Worm (Caenorhabditis elegans) whole organism, young adult: Measurements from ENCODE around the gene nhr-38.
A peak's percentile ranks its signal among the peaks of the same experiment; 100 is the strongest.

Experiments used
- B0336.3 ChIP-seq: fragments of 200-800 bp; sonication (Bioruptor generic); IDR thresholded peaks from 2 replicates; pipeline ENCODE4 v1.3.6; 2022; ENCODE audit warnings: missing genetic modification characterization, missing compliant biosample characterization
- C17E4.6 ChIP-seq: fragments of 200-800 bp; sonication (Bioruptor generic); IDR thresholded peaks from 2 replicates; pipeline ENCODE4 v1.3.6; 2022; ENCODE audit warnings: missing genetic modification reagents, missing genetic modification characterization, missing compliant biosample characterization
- D2030.7 ChIP-seq: fragments of 200-800 bp; sonication (Bioruptor generic); IDR thresholded peaks from 2 replicates; pipeline ENCODE4 v1.3.6; 2022; ENCODE audit warnings: missing genetic modification reagents, missing genetic modification characterization, missing compliant biosample characterization
- F22D6.2 ChIP-seq: sonication (generic microtip); optimal IDR thresholded peaks from 2 replicates; lab custom pipeline; 2016; ENCODE audit warnings: mild to moderate bottlenecking, missing genetic modification characterization, missing compliant biosample characterization
- F23B12.7 ChIP-seq: sonication (generic microtip); optimal IDR thresholded peaks from 2 replicates; lab custom pipeline; 2017; ENCODE audit warnings: missing genetic modification characterization, mild to moderate bottlenecking, missing compliant biosample characterization, antibody characterized with exemption, moderate library complexity; ENCODE audit not compliant: insufficient read depth
- F33H1.4 ChIP-seq: fragments of 200-800 bp; sonication (Bioruptor generic); IDR thresholded peaks from 2 replicates; pipeline ENCODE4 v1.3.6; 2022; ENCODE audit warnings: missing genetic modification reagents, missing genetic modification characterization, missing compliant biosample characterization
- F37B4.10 ChIP-seq: fragments of 200-800 bp; sonication (Bioruptor generic); IDR thresholded peaks from 2 replicates; pipeline ENCODE4 v1.3.6; 2022; ENCODE audit warnings: missing genetic modification characterization, missing compliant biosample characterization
- F57A8.1 ChIP-seq: fragments of 200-800 bp; sonication (Bioruptor generic); optimal IDR thresholded peaks from 2 replicates; lab custom pipeline; 2018; ENCODE audit warnings: mild to moderate bottlenecking, missing genetic modification characterization, moderate library complexity, missing compliant biosample characterization
- Y56A3A.18 ChIP-seq: fragments of 200-800 bp; sonication (Bioruptor generic); IDR thresholded peaks from 2 replicates; pipeline ENCODE4 v1.3.6; 2022; ENCODE audit warnings: missing genetic modification reagents, missing genetic modification characterization, missing compliant biosample characterization
- ZK185.1 ChIP-seq: sonication (generic microtip); optimal IDR thresholded peaks from 2 replicates; lab custom pipeline; 2016; ENCODE audit warnings: mild to moderate bottlenecking, missing genetic modification characterization, missing compliant biosample characterization; ENCODE audit not compliant: poor library complexity, severe bottlenecking
- attf-5 ChIP-seq: fragments of 200-800 bp; sonication (Bioruptor generic); optimal IDR thresholded peaks from 2 replicates; lab custom pipeline; 2018; ENCODE audit warnings: mild to moderate bottlenecking, missing genetic modification characterization, missing compliant biosample characterization
- attf-6 ChIP-seq: fragments of 200-800 bp; sonication (Bioruptor generic); IDR thresholded peaks from 2 replicates; pipeline ENCODE4 v1.3.6; 2022; ENCODE audit warnings: missing genetic modification reagents, missing genetic modification characterization, missing compliant biosample characterization
- cebp-1 ChIP-seq, 2 experiments: fragments of 200-800 bp in 1 of 2; sonication (Bioruptor generic) in 1 of 2; sonication (generic microtip) in 1 of 2; IDR thresholded peaks in 1 of 2; optimal IDR thresholded peaks in 1 of 2; 2 replicates each; pipeline versions ENCODE4 v1.3.6 to Lab custom; 2017 to 2022; ENCODE audit warnings: missing compliant biosample characterization in 2 of 2, missing genetic modification characterization in 2 of 2, mild to moderate bottlenecking in 1 of 2, missing genetic modification reagents in 1 of 2, moderate library complexity in 1 of 2
- ceh-27 ChIP-seq: fragments of 200-800 bp; sonication (Bioruptor generic); optimal IDR thresholded peaks from 2 replicates; lab custom pipeline; 2018; ENCODE audit warnings: mild to moderate bottlenecking, missing genetic modification characterization, moderate library complexity, missing compliant biosample characterization
- dpff-1 ChIP-seq: sonication (generic microtip); optimal IDR thresholded peaks from 2 replicates; lab custom pipeline; 2017; ENCODE audit warnings: mild to moderate bottlenecking, missing genetic modification characterization, missing compliant biosample characterization
- egl-18 ChIP-seq: fragments of 200-800 bp; sonication (Bioruptor generic); IDR thresholded peaks from 2 replicates; pipeline ENCODE4 v1.3.6; 2022; ENCODE audit warnings: missing genetic modification reagents, missing genetic modification characterization, missing compliant biosample characterization
- ekl-4 ChIP-seq: fragments of 200-800 bp; sonication (Bioruptor generic); IDR thresholded peaks from 2 replicates; pipeline ENCODE4 v1.3.6; 2022; ENCODE audit warnings: missing genetic modification reagents, missing genetic modification characterization, missing compliant biosample characterization
- ets-4 ChIP-seq: fragments of 200-800 bp; sonication (Bioruptor generic); optimal IDR thresholded peaks from 2 replicates; lab custom pipeline; 2018; ENCODE audit warnings: mild to moderate bottlenecking, missing genetic modification characterization, missing compliant biosample characterization
- fkh-3 ChIP-seq: sonication (generic microtip); optimal IDR thresholded peaks from 2 replicates; lab custom pipeline; 2016; ENCODE audit warnings: mild to moderate bottlenecking, missing genetic modification characterization, missing compliant biosample characterization
- hlh-26 ChIP-seq: fragments of 200-800 bp; sonication (Bioruptor generic); conservative IDR thresholded peaks from 2 replicates; pipeline ENCODE4 v1.3.6; 2022; ENCODE audit warnings: missing genetic modification reagents, missing genetic modification characterization, missing compliant biosample characterization
- hmg-1.2 ChIP-seq: fragments of 200-800 bp; sonication (Bioruptor generic); IDR thresholded peaks from 2 replicates; pipeline ENCODE4 v1.3.6; 2022; ENCODE audit warnings: missing genetic modification reagents, missing genetic modification characterization, missing compliant biosample characterization
- hrde-1 ChIP-seq: sonication (generic microtip); optimal IDR thresholded peaks from 2 replicates; lab custom pipeline; 2016; ENCODE audit warnings: missing genetic modification characterization, mild to moderate bottlenecking, missing compliant biosample characterization, moderate library complexity, missing genotype, missing genetic modification reagents, borderline replicate concordance
- hsf-1 ChIP-seq: fragments of 200-800 bp; sonication (Bioruptor generic); IDR thresholded peaks from 2 replicates; pipeline ENCODE4 v1.3.6; 2022; ENCODE audit warnings: missing genetic modification reagents, missing genetic modification characterization, missing compliant biosample characterization
- lin-35 ChIP-seq, 3 experiments: fragments of 150-350 bp in 2 of 3; sonication (generic microtip) in 1 of 3; optimal IDR thresholded peaks; 2 replicates each; lab custom pipeline; 2014 to 2018; ENCODE audit warnings: missing biosample characterization in 3 of 3, missing genetic modification characterization in 3 of 3, missing genetic modification reagents in 3 of 3
- madf-6 ChIP-seq: fragments of 200-800 bp; sonication (Bioruptor generic); IDR thresholded peaks from 2 replicates; pipeline ENCODE4 v1.3.6; 2022; ENCODE audit warnings: missing genetic modification reagents, missing genetic modification characterization, missing compliant biosample characterization
- madf-8 ChIP-seq: fragments of 200-800 bp; sonication (Bioruptor generic); conservative IDR thresholded peaks from 2 replicates; pipeline ENCODE4 v1.3.6; 2022; ENCODE audit warnings: missing genetic modification reagents, missing genetic modification characterization, missing compliant biosample characterization
- mcd-1 ChIP-seq: fragments of 200-800 bp; sonication (Bioruptor generic); IDR thresholded peaks from 2 replicates; pipeline ENCODE4 v1.3.6; 2022; ENCODE audit warnings: missing genetic modification reagents, missing genetic modification characterization, missing compliant biosample characterization
- mxl-1 ChIP-seq: sonication (generic microtip); optimal IDR thresholded peaks from 2 replicates; lab custom pipeline; 2016; ENCODE audit warnings: missing genetic modification characterization, missing compliant biosample characterization
- nfyb-1 ChIP-seq: fragments of 200-800 bp; sonication (Bioruptor generic); IDR thresholded peaks from 2 replicates; pipeline ENCODE4 v1.3.6; 2022; ENCODE audit warnings: missing genetic modification reagents, missing genetic modification characterization, missing compliant biosample characterization
- nhr-179 ChIP-seq: sonication (generic microtip); optimal IDR thresholded peaks from 2 replicates; lab custom pipeline; 2016; ENCODE audit warnings: mild to moderate bottlenecking, missing genetic modification characterization, missing compliant biosample characterization
- nhr-80 ChIP-seq: sonication (generic microtip); optimal IDR thresholded peaks from 2 replicates; lab custom pipeline; 2016; ENCODE audit warnings: missing genetic modification characterization, missing compliant biosample characterization
- rpc-1 ChIP-seq, 2 experiments: fragments of 150-350 bp in 1 of 2; sonication (generic microtip) in 1 of 2; optimal IDR thresholded peaks; 2 replicates each; lab custom pipeline; 2014 to 2018; ENCODE audit warnings: missing biosample characterization in 1 of 2, missing genetic modification characterization in 1 of 2, missing genetic modification reagents in 1 of 2, missing genotype in 1 of 2
- sdz-38 ChIP-seq: sonication (generic microtip); optimal IDR thresholded peaks from 2 replicates; lab custom pipeline; 2016; ENCODE audit warnings: missing genotype, missing genetic modification characterization, missing compliant biosample characterization
- snpc-1.3 ChIP-seq: sonication (generic microtip); optimal IDR thresholded peaks from 2 replicates; lab custom pipeline; 2017; ENCODE audit warnings: missing genetic modification characterization, mild to moderate bottlenecking, missing compliant biosample characterization, antibody characterized with exemption, moderate library complexity, missing genotype, missing genetic modification reagents; ENCODE audit not compliant: insufficient read depth
- sptf-2 ChIP-seq: fragments of 200-800 bp; sonication (Bioruptor generic); optimal IDR thresholded peaks from 2 replicates; lab custom pipeline; 2018; ENCODE audit warnings: mild to moderate bottlenecking, missing genetic modification characterization, missing compliant biosample characterization
- tlf-1 ChIP-seq: fragments of 200-800 bp; sonication (Bioruptor generic); optimal IDR thresholded peaks from 2 replicates; lab custom pipeline; 2018; ENCODE audit warnings: mild to moderate bottlenecking, missing genetic modification characterization, missing compliant biosample characterization
- unc-130 ChIP-seq: sonication (generic microtip); optimal IDR thresholded peaks from 2 replicates; lab custom pipeline; 2016; ENCODE audit warnings: missing genetic modification reagents, missing genetic modification characterization, missing compliant biosample characterization
- xnd-1 ChIP-seq: sonication (generic microtip); optimal IDR thresholded peaks from 2 replicates; lab custom pipeline; 2016; ENCODE audit warnings: missing genotype, missing genetic modification reagents, missing genetic modification characterization, missing compliant biosample characterization
- zfh-2 ChIP-seq: fragments of 200-800 bp; sonication (Bioruptor generic); conservative IDR thresholded peaks from 2 replicates; pipeline ENCODE4 v1.3.6; 2022; ENCODE audit warnings: missing genetic modification reagents, missing genetic modification characterization, missing compliant biosample characterization
- ztf-28 ChIP-seq: fragments of 200-800 bp; sonication (Bioruptor generic); IDR thresholded peaks from 2 replicates; pipeline ENCODE4 v1.3.6; 2022; ENCODE audit warnings: missing genetic modification reagents, missing genetic modification characterization, missing compliant biosample characterization

The nhr-38 gene

ce11 chrIV:9734861-9735260, 24.9 kb downstream of the nhr-38 start:
- TF ChIP-seq hmg-1.2 (GFP tag; lab: Robert Waterston, UW) (peak; percentile 9; the same call in 1 of the 2 replicates), nhr-179 (no peak)
- TF ChIP-seq, all 124 proteins: peak for 1

- peak; percentile 49 for TF ChIP-seq nhr-80 (tag; lab: Kevin White, UChicago)
- peak; percentile 24; the same call in 1 of the 2 replicates for TF ChIP-seq cebp-1 (GFP tag; IDR thresholded peaks at IDR 0.05; lab: Robert Waterston, UW)
- TF ChIP-seq cebp-1 (tag; optimal IDR thresholded peaks at IDR 0.05; lab: Kevin White, UChicago) = peak; percentile 77
- no peak for TF ChIP-seq zfh-2
- TF ChIP-seq attf-5 (GFP tag; lab: Kevin White, UChicago) = peak; percentile 30
- no peak for TF ChIP-seq ekl-4
- 0 out of 2 replicates have a peak, but pooled peaks have one; percentile 17 for TF ChIP-seq nfyb-1
- TF ChIP-seq, all 124 proteins: peak for 4
These were observed 25.8 kb downstream of the nhr-38 start for ce11 chrIV:9735750-9736149.

ce11 chrIV:9737204-9737790, 27.3 kb downstream of the nhr-38 start, which contains the start of gene cka-1:
cka-1 (minus strand) TSS chrIV:9737621.
- TF ChIP-seq egl-18 (GFP tag; lab: Robert Waterston, UW) = no peak
- TF ChIP-seq F57A8.1 = no peak
- no peak for TF ChIP-seq madf-8 (GFP tag; lab: Robert Waterston, UW)
- TF ChIP-seq F22D6.2 (tag; lab: Kevin White, UChicago) = no peak
- TF ChIP-seq ets-4 = no peak
- no peak for TF ChIP-seq F23B12.7 (tag; lab: Kevin White, UChicago)
- TF ChIP-seq mxl-1 (tag; lab: Kevin White, UChicago) = no peak
- no peak for TF ChIP-seq hrde-1 (tag; lab: Kevin White, UChicago)
- TF ChIP-seq snpc-1.3 (tag; lab: Kevin White, UChicago) = no peak
- no peak for TF ChIP-seq ztf-28 (GFP tag; lab: Robert Waterston, UW)
- TF ChIP-seq attf-5 (GFP tag; lab: Kevin White, UChicago) = peak; percentile 2
- TF ChIP-seq ZK185.1 = no peak
- TF ChIP-seq hmg-1.2 (GFP tag; lab: Robert Waterston, UW) = peak; percentile 46; the same call in 1 of the 2 replicates
- peak; percentile 51 for TF ChIP-seq nhr-80 (tag; lab: Kevin White, UChicago)
- TF ChIP-seq F33H1.4 (GFP tag; lab: Robert Waterston, UW) = no peak

- TF ChIP-seq hlh-26 = no peak
- no peak for TF ChIP-seq ceh-27 (GFP tag; lab: Kevin White, UChicago)
- no peak for TF ChIP-seq unc-130 (GFP tag; lab: Kevin White, UChicago)
- no peak for TF ChIP-seq F37B4.10 (GFP tag; lab: Robert Waterston, UW)
- no peak for TF ChIP-seq tlf-1
- TF ChIP-seq rpc-1 (optimal IDR thresholded peaks at IDR 0.05; lab: Kevin White, UChicago) = no peak
- no peak for TF ChIP-seq rpc-1 (tag; optimal IDR thresholded peaks at IDR 0.05; lab: Kevin White, UChicago)
- no peak for TF ChIP-seq dpff-1 (tag; lab: Kevin White, UChicago)
These were observed 28.2 kb downstream of the nhr-38 start, which contains the start of gene C28D4.10 for ce11 chrIV:9738194-9738593. C28D4.10 (plus strand) TSS chrIV:9738494.

- peak; percentile 66; the same call in 1 of the 2 replicates for TF ChIP-seq hsf-1 (GFP tag; lab: Robert Waterston, UW)
- TF ChIP-seq B0336.3 (GFP tag; lab: Robert Waterston, UW) = peak; percentile 93
- peak; percentile 45 for TF ChIP-seq D2030.7 (GFP tag; lab: Robert Waterston, UW)
- peak; percentile 58 for TF ChIP-seq attf-6
- no peak for TF ChIP-seq lin-35 (GFP tag; optimal IDR thresholded peaks at IDR 0.05; lab: Kevin White, UChicago)
- no peak for TF ChIP-seq ets-4
- TF ChIP-seq fkh-3 (tag; lab: Kevin White, UChicago) = no peak
- no peak for TF ChIP-seq mcd-1 (GFP tag; lab: Robert Waterston, UW)
- peak; percentile 71 for TF ChIP-seq madf-6 (GFP tag; lab: Robert Waterston, UW)
- peak; percentile 40 for TF ChIP-seq unc-130 (GFP tag; lab: Kevin White, UChicago)
- no peak for TF ChIP-seq nhr-80 (tag; lab: Kevin White, UChicago)
- TF ChIP-seq xnd-1 (tag; lab: Kevin White, UChicago) = peak; percentile 43
- TF ChIP-seq sptf-2 (GFP tag; lab: Kevin White, UChicago) = no peak
- TF ChIP-seq C17E4.6 (GFP tag; lab: Robert Waterston, UW) = peak; percentile 70; the same call in 1 of the 2 replicates
- TF ChIP-seq Y56A3A.18 (GFP tag; lab: Robert Waterston, UW) = no peak
- no peak for TF ChIP-seq sdz-38
These were observed 29.0 kb downstream of the nhr-38 start for ce11 chrIV:9739001-9739400.
